Fruit fly (Drosophila melanogaster): ENCODE data around the gene Cht7.

Gene Cht7

DNA sequence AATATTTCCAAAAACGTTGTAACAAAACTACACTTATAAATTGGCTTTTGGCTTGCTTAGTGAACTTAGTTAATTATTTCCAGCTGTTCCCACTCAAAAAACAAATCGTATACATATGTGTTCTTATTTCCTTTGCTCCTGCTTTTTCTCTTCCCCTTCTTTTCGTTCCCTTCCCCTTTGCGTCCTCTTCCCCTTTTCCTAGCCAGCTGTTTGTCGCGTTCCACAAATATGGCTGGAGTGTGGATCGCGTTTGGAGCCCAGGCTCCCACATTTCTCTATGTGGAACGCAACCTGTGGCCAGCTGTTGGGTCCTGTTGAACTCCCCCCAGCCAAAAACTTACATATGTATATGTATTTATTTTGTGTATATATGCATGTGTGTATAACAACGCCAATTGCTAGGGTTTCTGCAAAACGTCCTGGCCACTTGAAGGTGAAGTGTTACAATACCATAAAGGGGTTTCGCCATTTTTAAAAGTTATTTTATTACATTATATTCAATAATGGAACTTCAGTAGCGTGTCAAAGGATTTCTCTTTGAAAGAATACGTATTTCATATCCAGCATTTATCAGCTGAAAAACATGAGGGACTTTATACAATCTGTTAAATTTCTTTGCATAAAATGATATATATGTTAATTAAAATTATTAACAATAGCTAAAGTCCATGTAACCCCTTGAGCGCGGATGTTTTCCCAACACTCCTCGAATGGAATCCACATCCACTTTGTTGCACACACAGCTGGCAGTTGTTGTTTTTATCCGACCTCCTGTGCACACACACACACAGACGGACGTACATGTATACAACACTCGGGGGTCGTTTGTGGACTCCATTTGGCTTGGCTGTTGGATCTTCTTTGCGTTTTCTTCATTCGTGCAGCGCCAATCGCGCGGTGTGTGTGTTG is 34.8 kb downstream of the Cht7 start:
- TF ChIP-seq noc (tag; optimal IDR thresholded peaks at IDR 0.05): no peak

dm6 chr3L:3070274-3071204 is 36.2 kb downstream of the Cht7 start, which contains the start of the genes CG32486 and PAN3:
CG32486 (minus strand) TSS chr3L:3070839.
PAN3 (plus strand) TSS chr3L:3071133.
- peak; percentile 35 for TF ChIP-seq noc (tag; optimal IDR thresholded peaks at IDR 0.05)

dm6 chr3L:3069774-3070173 is 37.0 kb downstream of the Cht7 start:
- TF ChIP-seq noc (tag; optimal IDR thresholded peaks at IDR 0.05): no peak

DNA sequence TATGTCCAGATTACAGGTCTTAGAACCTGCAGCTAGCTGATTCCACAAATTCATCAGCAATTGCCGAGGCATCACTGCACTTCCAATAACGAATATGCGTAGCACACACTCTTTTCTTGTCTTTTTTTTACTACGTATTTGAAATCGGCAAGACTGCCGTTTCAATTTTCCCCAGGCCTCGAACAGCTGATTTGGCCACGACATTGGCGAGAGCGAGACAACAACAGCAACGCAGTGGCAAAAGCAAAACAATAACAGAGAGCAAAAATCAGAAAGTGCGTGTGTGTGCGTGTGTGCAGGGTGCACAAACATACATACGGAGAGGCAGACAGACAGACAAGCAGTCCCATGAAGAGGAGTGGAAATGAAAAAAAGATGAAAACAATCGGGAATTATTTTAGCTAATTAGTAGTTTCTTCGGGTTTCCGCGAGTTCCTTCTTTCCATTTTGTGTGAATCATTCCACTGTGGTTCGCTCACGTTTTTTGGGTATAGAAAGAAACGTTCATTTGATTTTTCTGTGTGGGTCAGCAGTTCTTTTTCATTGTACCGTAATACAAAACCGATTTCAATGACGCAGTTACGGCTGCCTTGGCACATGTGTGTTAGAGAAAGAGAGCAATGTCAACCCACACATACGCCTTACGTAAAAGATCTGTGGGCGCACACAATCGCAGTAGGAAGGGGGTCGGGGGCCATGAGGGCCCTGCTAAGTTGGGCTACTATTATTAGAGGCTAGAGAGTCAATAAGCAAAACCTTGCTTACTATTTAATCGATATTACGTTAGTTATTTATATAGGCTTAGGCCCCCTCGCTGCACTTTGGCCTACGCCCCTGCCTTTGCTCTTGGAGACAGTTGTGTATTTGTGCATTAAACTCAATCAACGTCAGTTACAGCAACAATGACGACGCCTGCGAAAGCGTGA is 46.4 kb downstream of the Cht7 start:
- TF ChIP-seq noc (tag; optimal IDR thresholded peaks at IDR 0.05): peak; percentile 99

DNA sequence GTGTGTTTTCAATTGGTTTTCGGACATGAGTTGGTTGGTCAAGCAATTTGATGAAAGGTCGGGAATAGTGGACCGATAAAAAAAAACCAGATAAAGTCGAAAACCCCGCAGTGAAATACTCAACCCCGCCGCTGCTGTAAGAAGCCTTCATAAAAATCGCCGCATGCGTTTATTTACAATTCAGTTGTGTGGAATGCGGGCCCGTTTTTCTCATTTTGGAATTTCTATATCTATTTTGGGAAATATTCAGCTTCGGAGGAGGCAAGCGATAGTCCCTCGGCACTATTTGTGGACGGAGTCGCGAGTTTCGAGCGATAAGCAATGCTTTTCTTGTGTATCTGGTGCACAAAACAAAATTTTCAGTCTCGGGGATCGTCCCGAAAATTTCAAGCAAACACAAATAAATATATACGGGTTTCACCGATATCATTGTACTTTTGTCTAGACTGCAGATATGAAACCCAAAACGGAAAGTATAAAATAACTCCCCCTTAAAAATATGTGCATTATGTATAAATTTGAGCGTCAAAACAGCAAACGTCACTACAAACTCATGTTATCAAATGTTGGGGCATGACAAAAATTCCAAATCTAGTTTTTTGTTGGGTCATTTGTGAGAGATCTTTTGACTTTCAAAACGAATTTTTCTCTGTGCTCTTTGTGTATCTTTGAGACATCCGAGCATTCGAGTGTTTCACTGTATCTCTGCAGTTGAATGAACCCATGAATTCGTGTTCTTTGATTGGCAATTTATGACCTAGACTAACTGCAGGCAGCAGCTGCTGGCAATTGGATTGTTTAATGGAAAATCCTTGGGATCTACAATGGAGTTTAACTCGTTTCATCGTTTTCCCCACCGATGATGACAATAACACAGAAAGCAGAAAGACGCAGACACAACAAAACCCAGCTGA is 47.5 kb downstream of the Cht7 start:
- TF ChIP-seq noc (tag; optimal IDR thresholded peaks at IDR 0.05): no peak

dm6 chr3L:3054851-3055250 is 51.9 kb downstream of the Cht7 start, which contains the start of gene CG16753:
CG16753 (plus strand) TSS chr3L:3055079.
- no peak for TF ChIP-seq noc (tag; optimal IDR thresholded peaks at IDR 0.05)

DNA sequence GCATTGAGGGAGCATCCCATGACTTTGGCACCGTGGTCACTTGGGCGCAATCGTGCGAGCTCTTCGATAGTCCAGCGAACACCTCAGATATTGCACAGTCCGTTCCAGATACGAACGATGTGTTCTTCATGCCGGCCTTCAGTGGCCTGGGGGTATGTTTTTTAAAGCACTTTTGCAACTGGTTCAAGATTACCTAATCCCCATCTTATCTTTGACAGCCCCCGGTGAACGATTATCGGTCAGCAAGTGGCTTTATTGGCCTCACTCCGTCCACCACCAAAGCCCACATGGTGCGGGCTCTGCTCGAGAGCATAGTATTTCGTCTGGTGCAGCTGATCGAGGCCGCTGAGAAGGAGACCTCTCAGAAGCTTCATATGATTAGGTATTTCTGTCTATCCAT is 52.7 kb downstream of the Cht7 start:
- TF ChIP-seq noc (tag; optimal IDR thresholded peaks at IDR 0.05): no peak

dm6 chr3L:3052110-3052871 is 54.5 kb downstream of the Cht7 start, which contains the start of gene CG1271:
CG1271 (plus strand) TSS chr3L:3052514.
- peak; percentile 94 for TF ChIP-seq noc (tag; optimal IDR thresholded peaks at IDR 0.05)

DNA sequence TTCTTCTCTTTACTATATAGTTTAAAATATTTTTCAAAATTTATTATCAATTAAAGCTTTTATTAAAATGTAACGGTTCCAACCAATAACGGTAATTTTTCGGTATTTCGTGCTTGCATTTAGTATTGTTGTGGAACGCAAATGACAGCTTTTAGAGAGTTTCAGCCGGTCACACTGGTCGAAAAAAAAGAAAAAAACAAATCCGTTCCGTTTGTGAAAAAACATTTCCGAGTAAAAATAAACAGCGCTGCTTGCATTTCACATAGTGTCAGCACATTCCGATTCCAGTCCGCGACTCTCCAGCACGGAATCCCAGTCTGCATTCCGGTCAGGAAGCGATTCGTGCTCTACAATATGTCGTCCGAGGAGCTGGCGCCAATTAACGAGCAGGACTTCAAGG is 56.6 kb downstream of the Cht7 start, which contains the start of gene CG32485:
CG32485 (plus strand) TSS at position 139 of the 400 bp plus-strand sequence.
- no peak for TF ChIP-seq noc (tag; optimal IDR thresholded peaks at IDR 0.05)

- no peak for TF ChIP-seq noc (tag; optimal IDR thresholded peaks at IDR 0.05)
These were observed 58.1 kb downstream of the Cht7 start for dm6 chr3L:3048647-3049046.

DNA sequence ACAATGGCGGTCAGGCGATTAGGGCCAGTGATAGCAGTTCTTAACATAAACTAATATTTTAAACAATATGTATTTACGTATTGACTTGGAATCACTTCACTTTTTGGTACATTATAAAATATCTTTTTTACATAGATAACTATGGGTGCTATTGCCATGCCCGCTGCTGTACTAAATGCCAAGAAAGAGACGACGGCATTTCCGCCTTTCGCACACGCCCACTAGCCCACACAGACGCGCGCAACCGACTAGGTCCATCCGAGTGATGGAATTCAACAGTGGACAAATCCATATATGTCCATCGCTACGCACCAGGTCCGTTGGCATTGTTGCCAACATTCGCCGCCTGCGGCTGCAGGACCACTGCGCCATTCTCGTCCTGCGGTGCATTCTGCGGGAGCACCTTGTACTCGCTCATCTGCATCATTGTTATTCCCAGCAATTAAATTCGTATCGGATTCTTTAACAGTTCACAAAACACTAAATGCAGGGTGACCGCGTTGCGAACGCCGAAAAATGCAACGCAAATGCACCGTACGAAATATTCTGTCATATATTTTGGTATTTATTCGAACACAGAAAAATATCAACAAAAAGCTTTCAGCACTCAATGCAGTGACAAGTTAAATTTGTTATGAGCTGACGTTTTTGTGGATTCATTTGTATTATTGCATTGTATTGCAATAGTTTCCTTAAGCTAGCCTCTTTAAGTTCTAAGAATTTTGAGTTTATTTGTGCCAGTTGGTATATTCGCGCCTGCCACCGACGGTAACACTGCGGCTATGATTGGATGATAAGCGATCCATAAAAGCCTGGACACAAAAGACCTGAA is 60.2 kb downstream of the Cht7 start, which contains the start of the genes scramb2 and Sk2:
scramb2 (minus strand) TSS at position 488 of the 832 bp plus-strand sequence.
Sk2 (plus strand) TSS at position 763 of the 832 bp plus-strand sequence.
- peak; percentile 93 for TF ChIP-seq noc (tag; optimal IDR thresholded peaks at IDR 0.05)

- TF ChIP-seq noc (tag; optimal IDR thresholded peaks at IDR 0.05): peak; percentile 73
These were observed 61.5 kb downstream of the Cht7 start for dm6 chr3L:3045256-3045743.

Measured in whole organism, larva.